Fruit fly (Drosophila melanogaster) whole organism: ENCODE results near the gene CG31612.

ENCODE experiments used
- CG8478 ChIP-seq: fragments of >200 bp; optimal IDR thresholded peaks from 2 replicates; lab custom pipeline; 2018; ENCODE audit warnings: inconsistent platforms
- Dll ChIP-seq: fragments of >200 bp; optimal IDR thresholded peaks from 2 replicates; lab custom pipeline; 2017
- pan ChIP-seq: fragments of >200 bp; optimal IDR thresholded peaks from 2 replicates; lab custom pipeline; 2017
- psq ChIP-seq: fragments of >200 bp; optimal IDR thresholded peaks from 2 replicates; lab custom pipeline; 2017
- usp ChIP-seq: fragments of >200 bp; optimal IDR thresholded peaks from 2 replicates; lab custom pipeline; 2017; ENCODE audit warnings: missing biosample characterization, missing genetic modification characterization, mixed read lengths

DNA sequence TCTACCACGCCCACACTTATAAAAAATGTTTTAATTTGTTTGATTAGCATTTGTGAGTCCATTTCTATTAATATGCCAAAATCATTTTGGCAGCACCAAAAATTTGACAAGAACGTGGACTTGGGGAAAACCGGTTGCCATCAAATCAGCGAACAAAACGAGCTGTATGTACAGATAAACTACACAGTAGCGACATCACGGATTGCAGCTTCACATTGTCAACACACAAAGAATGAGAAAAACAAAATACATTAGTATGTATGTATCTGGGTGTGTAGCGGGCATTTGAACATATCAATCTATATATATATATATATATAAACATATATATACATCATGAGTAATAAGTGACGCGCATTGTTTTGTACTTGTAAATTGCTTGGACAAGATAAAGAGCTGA lies 42.4 kb downstream of the CG31612 start:
- TF ChIP-seq CG8478 (lab: Kevin White, UChicago) (no peak), usp (no peak), Dll (no peak), pan (no peak), psq (no peak)
